Worm (Caenorhabditis elegans) whole organism, late embryonic: ENCODE measurements around the gene str-131.

Experiments
- F13H6.1 ChIP-seq: sonication (generic microtip); optimal IDR thresholded peaks from 2 replicates; lab custom pipeline; 2016; ENCODE audit warnings: missing genetic modification characterization, missing compliant biosample characterization
- K02D7.2 ChIP-seq: sonication (generic microtip); optimal IDR thresholded peaks from 2 replicates; lab custom pipeline; 2017; ENCODE audit warnings: mild to moderate bottlenecking, missing genetic modification characterization, missing compliant biosample characterization
- ahr-1 ChIP-seq: sonication (generic microtip); optimal IDR thresholded peaks from 2 replicates; lab custom pipeline; 2016; ENCODE audit warnings: missing genetic modification characterization, missing compliant biosample characterization
- ama-1 ChIP-seq: fragments of 150-350 bp; optimal IDR thresholded peaks from 2 replicates; lab custom pipeline; 2014
- ceh-14 ChIP-seq: sonication (generic microtip); optimal IDR thresholded peaks from 2 replicates; lab custom pipeline; 2016; ENCODE audit warnings: missing genotype, missing genetic modification characterization, missing compliant biosample characterization
- ceh-18 ChIP-seq: sonication (generic microtip); optimal IDR thresholded peaks from 2 replicates; lab custom pipeline; 2016; ENCODE audit warnings: missing genetic modification characterization, missing compliant biosample characterization
- ceh-19 ChIP-seq: fragments of 200-800 bp; sonication (Bioruptor generic); optimal IDR thresholded peaks from 2 replicates; lab custom pipeline; 2018; ENCODE audit warnings: mild to moderate bottlenecking, missing genetic modification characterization, missing compliant biosample characterization
- ceh-22 ChIP-seq: sonication (generic microtip); optimal IDR thresholded peaks from 2 replicates; lab custom pipeline; 2017; ENCODE audit warnings: missing biosample characterization, missing genetic modification characterization
- ceh-24 ChIP-seq: sonication (generic microtip); optimal IDR thresholded peaks from 2 replicates; lab custom pipeline; 2016; ENCODE audit warnings: mild to moderate bottlenecking, missing genetic modification characterization, missing compliant biosample characterization
- ceh-30 ChIP-seq: fragments of 150-350 bp; optimal IDR thresholded peaks from 2 replicates; lab custom pipeline; 2014; ENCODE audit warnings: missing biosample characterization, missing genetic modification characterization
- ceh-9 ChIP-seq: sonication (generic microtip); optimal IDR thresholded peaks from 2 replicates; lab custom pipeline; 2016; ENCODE audit warnings: mild to moderate bottlenecking, missing genetic modification characterization, inconsistent platforms, missing compliant biosample characterization
- dve-1 ChIP-seq: sonication (generic microtip); optimal IDR thresholded peaks from 2 replicates; lab custom pipeline; 2017; ENCODE audit warnings: antibody characterized with exemption, mild to moderate bottlenecking, missing genetic modification characterization, missing compliant biosample characterization
- elt-4 ChIP-seq: sonication (generic microtip); optimal IDR thresholded peaks from 2 replicates; lab custom pipeline; 2016; ENCODE audit warnings: missing genetic modification characterization, missing compliant biosample characterization
- eyg-1 ChIP-seq: sonication (generic microtip); optimal IDR thresholded peaks from 2 replicates; lab custom pipeline; 2016; ENCODE audit warnings: missing genotype, missing genetic modification characterization, missing compliant biosample characterization
- fax-1 ChIP-seq: sonication (generic microtip); optimal IDR thresholded peaks from 2 replicates; lab custom pipeline; 2016; ENCODE audit warnings: missing genotype, missing genetic modification characterization, missing compliant biosample characterization
- fkh-10 ChIP-seq: fragments of 150-350 bp; optimal IDR thresholded peaks from 2 replicates; lab custom pipeline; 2014; ENCODE audit warnings: missing biosample characterization, missing genetic modification reagents, missing genetic modification characterization
- gmeb-2 ChIP-seq: sonication (generic microtip); optimal IDR thresholded peaks from 2 replicates; lab custom pipeline; 2016; ENCODE audit warnings: missing genetic modification characterization, inconsistent platforms, missing compliant biosample characterization
- hlh-15 ChIP-seq: sonication (generic microtip); optimal IDR thresholded peaks from 2 replicates; lab custom pipeline; 2016; ENCODE audit warnings: missing genetic modification characterization, missing compliant biosample characterization
- hlh-30 ChIP-seq: sonication (generic microtip); optimal IDR thresholded peaks from 2 replicates; lab custom pipeline; 2017; ENCODE audit warnings: antibody characterized with exemption, missing genetic modification characterization, missing compliant biosample characterization; ENCODE audit not compliant: insufficient read depth
- hlh-6 ChIP-seq: sonication (generic microtip); optimal IDR thresholded peaks from 2 replicates; lab custom pipeline; 2016; ENCODE audit warnings: missing genotype, missing genetic modification characterization, missing compliant biosample characterization
- hlh-8 ChIP-seq: sonication (generic microtip); optimal IDR thresholded peaks from 2 replicates; lab custom pipeline; 2016; ENCODE audit warnings: missing genotype, missing genetic modification characterization, missing compliant biosample characterization
- madf-2 ChIP-seq: sonication (generic microtip); optimal IDR thresholded peaks from 2 replicates; lab custom pipeline; 2017; ENCODE audit warnings: missing genetic modification characterization, missing compliant biosample characterization
- mec-3 ChIP-seq: sonication (generic microtip); optimal IDR thresholded peaks from 2 replicates; lab custom pipeline; 2016; ENCODE audit warnings: borderline replicate concordance, missing genetic modification characterization, missing compliant biosample characterization
- nfya-1 ChIP-seq: sonication (generic microtip); optimal IDR thresholded peaks from 2 replicates; lab custom pipeline; 2017; ENCODE audit warnings: missing genetic modification characterization, mild to moderate bottlenecking, missing compliant biosample characterization, antibody characterized with exemption, moderate library complexity
- nhr-11 ChIP-seq: fragments of 150-350 bp; optimal IDR thresholded peaks from 2 replicates; lab custom pipeline; 2014; ENCODE audit warnings: missing biosample characterization, missing genetic modification characterization
- nhr-232 ChIP-seq: sonication (generic microtip); optimal IDR thresholded peaks from 2 replicates; lab custom pipeline; 2016; ENCODE audit warnings: missing genetic modification characterization, missing compliant biosample characterization
- npax-4 ChIP-seq: sonication (generic microtip); optimal IDR thresholded peaks from 2 replicates; lab custom pipeline; 2016; ENCODE audit warnings: missing genetic modification characterization, missing compliant biosample characterization
- pag-3 ChIP-seq: sonication (generic microtip); optimal IDR thresholded peaks from 2 replicates; lab custom pipeline; 2016; ENCODE audit warnings: missing compliant biosample characterization, missing genetic modification characterization, borderline replicate concordance
- pat-9 ChIP-seq: fragments of 200-800 bp; sonication (Bioruptor generic); optimal IDR thresholded peaks from 2 replicates; lab custom pipeline; 2018; ENCODE audit warnings: mild to moderate bottlenecking, missing genetic modification characterization, moderate library complexity, missing compliant biosample characterization
- pax-1 ChIP-seq: fragments of 150-350 bp; optimal IDR thresholded peaks from 2 replicates; lab custom pipeline; 2014; ENCODE audit warnings: missing biosample characterization, missing genetic modification characterization
- pha-2 ChIP-seq: sonication (generic microtip); optimal IDR thresholded peaks from 2 replicates; lab custom pipeline; 2017; ENCODE audit warnings: mild to moderate bottlenecking, missing genetic modification characterization, missing compliant biosample characterization
- pha-4 ChIP-seq: fragments of 150-350 bp; optimal IDR thresholded peaks from 2 replicates; lab custom pipeline; 2018; ENCODE audit warnings: missing biosample characterization, missing genetic modification reagents, missing genetic modification characterization
- pqm-1 ChIP-seq: sonication (generic microtip); optimal IDR thresholded peaks from 2 replicates; lab custom pipeline; 2016; ENCODE audit warnings: missing genetic modification characterization, missing compliant biosample characterization
- sox-2 ChIP-seq: fragments of 200-800 bp; sonication (Bioruptor generic); IDR thresholded peaks from 2 replicates; pipeline ENCODE4 v1.3.6; 2022; ENCODE audit warnings: missing genetic modification reagents, missing genetic modification characterization, missing compliant biosample characterization
- sox-4 ChIP-seq: sonication (generic microtip); optimal IDR thresholded peaks from 2 replicates; lab custom pipeline; 2017; ENCODE audit warnings: mild to moderate bottlenecking, missing genetic modification characterization, inconsistent platforms, missing compliant biosample characterization
- syd-9 ChIP-seq: sonication (generic microtip); optimal IDR thresholded peaks from 2 replicates; lab custom pipeline; 2016; ENCODE audit warnings: mild to moderate bottlenecking, missing genetic modification characterization, moderate library complexity, missing compliant biosample characterization
- unc-3 ChIP-seq, 2 experiments: fragments of 200-800 bp in 1 of 2; sonication (Bioruptor generic) in 1 of 2; sonication (generic microtip) in 1 of 2; conservative IDR thresholded peaks in 1 of 2; optimal IDR thresholded peaks in 1 of 2; 2 replicates each; pipeline versions ENCODE4 v1.3.6 to Lab custom; 2016 to 2022; ENCODE audit warnings: missing compliant biosample characterization in 2 of 2, missing genetic modification characterization in 2 of 2, missing genetic modification reagents in 1 of 2
- unc-42 ChIP-seq: sonication (generic microtip); optimal IDR thresholded peaks from 2 replicates; lab custom pipeline; 2016; ENCODE audit warnings: missing genotype, missing genetic modification characterization, missing compliant biosample characterization
- zip-5 ChIP-seq: sonication (generic microtip); optimal IDR thresholded peaks from 2 replicates; lab custom pipeline; 2016; ENCODE audit warnings: missing genetic modification characterization, missing compliant biosample characterization

str-131 gene

DNA sequence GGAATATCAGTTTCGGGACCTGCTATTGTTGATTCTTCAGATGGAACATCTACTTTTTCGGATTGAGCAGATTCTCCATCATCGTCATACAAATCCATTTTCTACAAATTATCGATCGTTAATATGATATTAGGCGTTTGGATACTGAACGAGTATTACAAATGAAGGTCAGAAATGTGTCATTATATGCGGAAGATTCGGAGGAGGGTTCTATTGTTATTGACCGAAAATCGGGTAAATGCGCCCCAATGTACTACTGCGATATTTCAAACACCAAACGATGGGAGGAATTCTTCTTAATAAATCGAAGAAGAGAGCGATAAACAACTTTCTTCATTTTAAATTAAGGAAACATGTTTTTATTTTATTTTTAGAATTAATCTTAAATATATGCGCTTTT is 47.8 kb upstream of the str-131 start, which contains the start of gene spr-1:
TSS of gene spr-1 (minus strand) at position 101 of the 400 bp plus-strand sequence.
- TF ChIP-seq ceh-30 (no peak), unc-3 (GFP tag; conservative IDR thresholded peaks at IDR 0.05; lab: Robert Waterston, UW) (no peak), unc-3 (tag; optimal IDR thresholded peaks at IDR 0.05; lab: Kevin White, UChicago) (no peak), fkh-10 (no peak), syd-9 (no peak), elt-4 (tag; lab: Kevin White, UChicago) (no peak), pag-3 (tag; lab: Kevin White, UChicago) (no peak), eyg-1 (no peak), hlh-8 (tag; lab: Kevin White, UChicago) (no peak), ahr-1 (tag; lab: Kevin White, UChicago) (no peak), unc-42 (tag; lab: Kevin White, UChicago) (no peak), ceh-18 (no peak), gmeb-2 (tag; lab: Kevin White, UChicago) (no peak), sox-4 (tag; lab: Kevin White, UChicago) (no peak), dve-1 (tag; lab: Kevin White, UChicago) (no peak)

DNA sequence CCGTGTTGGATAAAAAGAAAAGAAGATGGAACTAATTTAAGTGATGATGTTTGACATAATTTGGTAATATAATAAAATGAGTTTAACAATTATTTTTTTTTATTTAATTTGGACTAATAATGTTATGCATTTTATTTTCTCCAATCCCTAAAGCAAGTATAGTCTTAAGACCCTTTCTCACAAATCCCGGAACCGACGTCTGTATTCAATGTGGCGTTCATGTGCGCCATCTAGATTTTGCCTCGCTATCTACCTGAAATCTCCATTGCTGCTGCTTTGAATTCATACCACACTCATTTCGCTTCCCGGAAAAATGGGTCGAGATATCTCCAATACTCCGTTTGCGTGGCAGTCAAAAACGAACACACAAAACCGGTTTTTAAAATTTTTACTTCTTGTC is 41.9 kb upstream of the str-131 start, which contains the start of gene D1014.5:
TSS of gene D1014.5 (plus strand) at position 301 of the 400 bp plus-strand sequence.
- TF ChIP-seq F13H6.1 (tag; lab: Kevin White, UChicago), result no peak
- TF ChIP-seq nfya-1 (tag; lab: Kevin White, UChicago), result no peak
- TF ChIP-seq ceh-14 (tag; lab: Kevin White, UChicago), result no peak
- TF ChIP-seq ceh-22 (tag; lab: Kevin White, UChicago), result no peak
- TF ChIP-seq pqm-1, result no peak
- no peak for TF ChIP-seq zip-5 (tag; lab: Kevin White, UChicago)
- TF ChIP-seq nhr-11 (tag; lab: Kevin White, UChicago), result no peak
- no peak for TF ChIP-seq ceh-19 (GFP tag; lab: Kevin White, UChicago)
- no peak for TF ChIP-seq ceh-24 (tag; lab: Kevin White, UChicago)
- no peak for TF ChIP-seq ama-1 (lab: Kevin White, UChicago)
- no peak for TF ChIP-seq dve-1 (tag; lab: Kevin White, UChicago)
- TF ChIP-seq pha-4 (tag; lab: Kevin White, UChicago), result no peak
- no peak for TF ChIP-seq pat-9 (tag; lab: Kevin White, UChicago)
- TF ChIP-seq hlh-15, result no peak

DNA sequence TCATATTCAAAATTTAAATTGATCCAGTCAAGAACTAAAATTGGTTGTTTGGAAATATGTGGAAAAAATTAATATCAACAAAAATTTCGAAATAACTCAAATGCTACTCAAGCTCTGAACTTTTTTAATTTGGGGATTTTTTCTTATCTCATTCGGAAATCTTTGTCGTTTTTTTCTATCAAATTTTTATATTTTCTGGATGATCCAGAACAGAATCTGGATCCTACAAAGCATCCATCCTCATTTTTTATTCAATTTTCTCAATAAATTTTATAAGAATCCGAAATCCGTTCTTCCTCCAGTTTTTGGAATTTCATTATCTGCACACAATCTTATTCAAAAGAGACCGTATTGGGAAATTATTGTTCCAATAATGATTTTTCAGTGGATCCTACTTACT is 39.4 kb upstream of the str-131 start, which contains the start of gene D1014.6:
TSS of gene D1014.6 (plus strand) at position 301 of the 400 bp plus-strand sequence.
- TF ChIP-seq ceh-9 (no peak), ceh-30 (no peak), pha-4 (tag; lab: Kevin White, UChicago) (no peak), hlh-30 (tag; lab: Kevin White, UChicago) (no peak), fax-1 (tag; lab: Kevin White, UChicago) (no peak), fkh-10 (no peak), hlh-15 (no peak), madf-2 (tag; lab: Kevin White, UChicago) (no peak), pax-1 (tag; lab: Kevin White, UChicago) (no peak), nhr-232 (tag; lab: Kevin White, UChicago) (no peak), K02D7.2 (tag; lab: Kevin White, UChicago) (no peak), npax-4 (tag; lab: Kevin White, UChicago) (no peak), pha-2 (tag; lab: Kevin White, UChicago) (no peak), gmeb-2 (tag; lab: Kevin White, UChicago) (no peak), sox-2 (no peak), nfya-1 (tag; lab: Kevin White, UChicago) (no peak), mec-3 (tag; lab: Kevin White, UChicago) (no peak), hlh-6 (tag; lab: Kevin White, UChicago) (no peak)
